Worm (Caenorhabditis elegans) whole organism, mixed stage, embryonic: ENCODE data around the gene srh-104.

ENCODE experiments used
- flh-1 ChIP-seq: fragments of 200-800 bp; sonication (Bioruptor generic); optimal IDR thresholded peaks from 2 replicates; lab custom pipeline; 2018; ENCODE audit warnings: mild to moderate bottlenecking, missing genetic modification characterization, moderate library complexity, missing compliant biosample characterization
- lin-13 ChIP-seq: fragments of 150-350 bp; optimal IDR thresholded peaks from 2 replicates; lab custom pipeline; 2014; ENCODE audit warnings: missing biosample characterization, missing genetic modification characterization
- nhr-28 ChIP-seq: fragments of 150-350 bp; optimal IDR thresholded peaks from 2 replicates; lab custom pipeline; 2014; ENCODE audit warnings: missing biosample characterization, missing genetic modification characterization
- pha-4 ChIP-seq: fragments of 150-350 bp; optimal IDR thresholded peaks from 2 replicates; lab custom pipeline; 2018; ENCODE audit warnings: missing biosample characterization, missing genetic modification reagents, missing genetic modification characterization
- unc-120 ChIP-seq: sonication (generic microtip); optimal IDR thresholded peaks from 2 replicates; lab custom pipeline; 2017; ENCODE audit warnings: missing genetic modification characterization, missing compliant biosample characterization; ENCODE audit not compliant: poor library complexity, severe bottlenecking
- unc-62 ChIP-seq: fragments of 150-350 bp; optimal IDR thresholded peaks from 2 replicates; lab custom pipeline; 2014; ENCODE audit warnings: missing biosample characterization, missing genetic modification reagents, missing genetic modification characterization
- ztf-11 ChIP-seq: fragments of 150-350 bp; optimal IDR thresholded peaks from 2 replicates; lab custom pipeline; 2014; ENCODE audit warnings: missing biosample characterization, missing genetic modification characterization

- TF ChIP-seq lin-13 (tag; lab: Kevin White, UChicago) (no peak), nhr-28 (tag; lab: Kevin White, UChicago) (no peak), unc-62 (GFP tag; lab: Kevin White, UChicago) (no peak), ztf-11 (tag; lab: Kevin White, UChicago) (no peak), pha-4 (no peak), unc-120 (tag; lab: Kevin White, UChicago) (no peak), flh-1 (GFP tag; lab: Kevin White, UChicago) (no peak)
These were observed 20.0 kb downstream of the srh-104 start, which contains the start of gene stdh-2 for ce11 chrV:16224027-16224426.
